Fruit fly (Drosophila melanogaster) S2 (cell line): ENCODE measurements around the gene Nopp140.

Experiments used
- CG8478 ChIP-seq: fragments of >200 bp; optimal IDR thresholded peaks from 2 replicates; lab custom pipeline; 2018
- CTCF ChIP-seq, 2 experiments: fragments of >200 bp; optimal IDR thresholded peaks; 2 replicates each; lab custom pipeline; 2018

The Nopp140 gene

DNA sequence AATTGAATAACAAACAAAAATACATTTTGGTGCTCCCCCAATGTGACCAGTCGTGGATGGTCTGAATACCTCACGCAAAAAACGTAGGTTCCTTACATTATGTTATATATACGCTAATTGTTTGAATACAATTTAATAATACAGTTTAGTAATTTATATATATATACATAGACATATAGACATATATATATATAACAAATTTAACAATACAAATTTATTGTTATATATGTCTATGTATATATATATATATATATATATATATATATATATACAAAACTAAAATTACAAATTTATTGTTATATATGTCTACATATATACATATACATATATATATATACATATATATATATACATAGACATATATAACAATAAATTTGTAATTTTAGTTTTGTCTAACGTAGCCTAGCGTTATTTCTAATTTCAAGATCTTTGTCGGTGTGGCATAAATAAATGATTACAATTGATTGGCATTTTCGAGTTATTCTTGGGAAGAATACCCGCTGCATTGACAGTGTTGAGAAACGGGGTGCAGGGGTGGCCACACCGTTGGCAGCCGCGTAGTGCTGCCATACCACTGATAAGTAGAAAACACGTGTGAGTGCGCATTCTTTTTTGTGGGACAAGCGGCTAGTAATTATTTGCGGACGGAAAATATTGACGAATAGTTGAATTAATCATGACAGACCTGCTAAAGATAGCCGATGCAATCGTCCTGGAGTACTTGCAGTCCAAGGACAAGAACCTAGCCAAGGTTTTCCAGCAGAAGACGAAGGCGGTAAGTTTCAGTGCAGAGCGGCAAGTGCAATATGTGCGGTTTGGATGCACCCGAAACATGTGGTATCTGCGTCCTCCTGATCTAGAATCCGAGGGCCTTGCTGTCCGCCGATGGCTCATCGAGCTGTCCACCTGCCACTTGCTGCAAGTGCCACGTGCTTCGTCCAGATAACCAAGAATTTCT is at the start of gene Nopp140, which contains the start of gene CG7148:
TSS of gene Nopp140 (plus strand) at position 572 of the 958 bp plus-strand sequence.
TSS of gene CG7148 (minus strand) at position 51 of the 958 bp plus-strand sequence.
- peak in 1 of 2 experiments; percentile 26 for TF ChIP-seq CTCF (optimal IDR thresholded peaks at IDR 0.05; lab: Kevin White, UChicago)
- TF ChIP-seq CG8478 (lab: Kevin White, UChicago), result no peak

DNA sequence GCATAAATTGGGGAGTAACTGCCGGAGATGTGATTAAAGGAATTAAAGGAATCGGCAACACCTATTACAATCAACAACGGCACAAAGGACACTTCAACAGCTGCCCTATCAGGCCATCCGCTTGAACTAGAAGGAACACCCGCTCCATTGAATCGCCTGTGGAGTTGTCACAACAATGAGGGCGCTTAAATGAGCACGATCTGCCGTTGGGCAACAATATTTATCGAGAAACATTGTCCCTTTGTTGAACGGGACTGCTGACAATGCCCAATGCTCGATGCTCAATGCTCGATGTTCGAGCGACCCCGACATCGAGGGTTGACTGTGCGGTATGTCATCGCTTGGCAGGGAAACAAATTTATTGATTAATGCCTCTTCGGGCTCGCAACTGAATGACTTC is 44.7 kb upstream of the Nopp140 start:
- TF ChIP-seq CG8478 (lab: Kevin White, UChicago) (no peak), CTCF (optimal IDR thresholded peaks at IDR 0.05; lab: Kevin White, UChicago) (no peak)

DNA sequence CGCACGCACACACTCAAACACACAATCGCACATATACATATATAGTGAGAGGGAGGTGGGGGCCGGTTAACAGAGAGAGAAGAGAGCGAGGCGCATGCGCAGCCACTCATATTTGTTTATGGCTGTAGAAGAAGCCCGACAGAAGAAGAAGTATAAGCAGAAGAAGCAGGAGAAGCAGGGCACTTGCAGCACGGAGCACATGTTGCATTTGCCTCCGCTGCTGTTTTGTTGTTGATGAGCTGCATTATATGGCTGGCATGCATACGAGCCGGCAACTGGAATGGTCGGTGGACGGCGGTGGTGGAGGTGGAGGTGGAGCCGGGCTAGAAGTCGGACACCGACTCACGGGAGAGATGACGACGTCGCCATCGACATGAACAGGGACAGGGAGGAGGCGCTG is 32.1 kb upstream of the Nopp140 start:
- TF ChIP-seq CTCF (optimal IDR thresholded peaks at IDR 0.05; lab: Kevin White, UChicago) (no peak), CG8478 (lab: Kevin White, UChicago) (no peak)

DNA sequence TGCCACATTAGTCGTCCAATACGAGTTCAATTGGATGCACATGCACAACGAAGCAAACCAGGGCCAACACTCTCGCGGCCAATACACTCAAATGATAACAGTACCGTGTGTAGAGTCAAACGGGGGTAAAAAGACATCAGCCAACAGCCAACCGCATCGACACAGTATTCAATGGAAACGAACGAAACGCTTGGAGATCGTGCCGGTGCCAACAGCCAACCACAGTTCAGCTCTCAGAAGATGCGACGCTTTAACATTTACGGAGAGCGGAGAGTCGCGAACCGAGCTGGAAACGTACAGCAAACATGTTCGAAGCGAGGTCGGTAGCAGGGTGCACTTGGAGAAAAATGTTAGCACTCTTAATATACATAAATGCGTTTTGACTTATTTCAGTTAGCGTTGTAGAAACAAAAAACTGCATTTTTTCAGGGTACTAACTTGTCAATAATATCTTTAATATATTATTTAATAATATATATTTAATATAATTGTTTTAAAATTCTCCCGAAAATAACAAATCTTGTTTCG is 24.5 kb upstream of the Nopp140 start:
- TF ChIP-seq CG8478 (lab: Kevin White, UChicago), result no peak
- no peak for TF ChIP-seq CTCF (optimal IDR thresholded peaks at IDR 0.05; lab: Kevin White, UChicago)

DNA sequence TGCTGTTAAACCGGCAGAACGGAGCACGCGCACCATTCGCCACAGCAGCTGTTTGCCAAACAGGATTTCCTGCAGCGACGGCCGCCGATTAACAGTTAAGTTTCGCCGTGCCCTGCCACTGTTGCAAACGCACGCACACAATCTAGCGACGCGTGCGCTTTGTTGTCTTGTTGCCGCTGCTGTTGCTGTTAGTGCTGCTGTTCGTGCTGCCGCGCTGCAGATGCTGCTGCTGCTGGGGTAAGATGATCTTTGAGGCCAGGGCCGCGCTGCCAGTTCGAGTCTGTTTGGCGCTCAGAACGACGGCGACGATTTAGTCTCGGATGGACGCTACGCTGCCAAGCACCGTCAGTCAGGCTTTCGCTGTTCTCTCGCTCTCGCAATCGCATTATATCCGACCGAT is 24.0 kb upstream of the Nopp140 start, which contains the start of gene eg:
TSS of gene eg (plus strand) at position 136 of the 400 bp plus-strand sequence.
- no peak for TF ChIP-seq CTCF (optimal IDR thresholded peaks at IDR 0.05; lab: Kevin White, UChicago)
- no peak for TF ChIP-seq CG8478 (lab: Kevin White, UChicago)

DNA sequence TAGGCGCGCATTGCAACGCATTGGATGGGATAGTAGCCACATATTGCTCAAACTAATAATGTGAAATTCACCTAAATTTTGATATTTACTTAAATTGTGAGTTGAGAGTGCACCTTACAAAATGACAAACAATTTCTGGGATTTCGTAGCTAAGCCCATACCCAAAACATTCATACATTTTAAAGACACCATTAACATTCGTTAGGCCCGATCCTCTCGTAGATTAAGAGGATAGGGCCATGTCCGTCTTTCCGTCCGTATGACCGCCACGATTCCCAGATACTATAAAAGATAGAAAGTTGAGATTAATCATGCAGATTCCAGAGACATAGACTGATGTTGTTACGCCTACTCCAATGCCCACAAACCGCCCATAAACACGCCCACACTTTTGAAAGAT is 19.0 kb upstream of the Nopp140 start, which contains the start of gene CG43895:
TSS of gene CG43895 (minus strand) at position 101 of the 400 bp plus-strand sequence.
- no peak for TF ChIP-seq CTCF (optimal IDR thresholded peaks at IDR 0.05; lab: Kevin White, UChicago)
- TF ChIP-seq CG8478 (lab: Kevin White, UChicago), result no peak

DNA sequence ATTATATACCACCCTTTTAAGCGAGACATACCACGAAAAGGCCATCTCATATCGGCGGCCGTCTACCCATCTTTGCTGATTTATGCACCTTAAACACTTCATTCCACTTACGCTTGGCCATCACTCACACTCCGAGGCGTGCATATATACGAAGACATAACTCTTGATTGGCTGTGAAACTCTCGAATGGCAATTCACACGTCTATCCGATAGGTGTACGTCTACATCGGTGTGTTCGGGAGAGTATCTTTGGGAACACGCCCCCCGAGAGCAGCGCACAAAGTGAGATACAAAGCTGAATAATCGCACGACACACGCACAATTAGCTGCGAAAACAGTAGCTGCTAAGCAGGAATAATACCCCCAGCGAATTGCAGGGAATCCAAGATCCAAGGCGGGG is 13.9 kb upstream of the Nopp140 start:
- TF ChIP-seq CG8478 (lab: Kevin White, UChicago) (no peak), CTCF (optimal IDR thresholded peaks at IDR 0.05; lab: Kevin White, UChicago) (no peak)

DNA sequence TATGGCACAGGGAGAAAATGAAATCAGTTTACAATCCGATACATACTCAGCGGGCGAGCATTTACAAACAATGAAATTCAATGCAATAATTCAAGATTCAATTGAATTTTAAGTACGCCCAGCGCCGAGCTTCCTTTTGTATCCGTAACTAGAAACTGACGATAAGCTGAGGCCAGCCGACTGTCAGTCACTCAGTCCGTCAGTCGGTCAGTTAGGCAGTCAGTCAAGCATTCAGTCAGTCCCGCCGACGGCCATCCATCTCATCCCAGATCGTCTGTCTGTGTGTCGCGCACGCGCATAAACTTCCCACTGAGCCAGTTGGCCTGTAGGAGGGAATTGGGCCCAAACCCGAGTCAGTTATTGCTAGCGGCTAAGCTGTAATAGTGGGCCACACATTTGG is 13.1 kb upstream of the Nopp140 start:
- TF ChIP-seq CG8478 (lab: Kevin White, UChicago) (no peak), CTCF (optimal IDR thresholded peaks at IDR 0.05; lab: Kevin White, UChicago) (no peak)

DNA sequence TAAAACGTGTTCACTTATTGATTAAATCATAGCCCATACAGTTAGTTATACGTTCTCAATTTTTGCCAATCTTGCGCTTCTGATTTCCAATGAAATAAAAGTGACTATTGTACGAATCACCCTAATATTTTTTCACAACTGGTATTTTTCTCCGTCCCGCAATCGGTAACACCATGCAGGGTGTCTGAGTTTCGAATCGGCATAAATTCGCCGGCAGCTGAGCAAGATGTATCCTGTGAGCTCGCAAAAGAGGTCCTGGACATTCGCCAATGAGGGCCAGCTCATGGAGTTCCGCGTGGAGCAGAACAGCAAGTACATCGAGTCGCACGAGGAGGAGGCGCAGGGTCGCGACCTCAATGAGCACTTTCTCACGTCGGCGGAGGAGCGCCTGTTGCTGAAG is 10.8 kb upstream of the Nopp140 start, which contains the start of gene CycH:
TSS of gene CycH (plus strand) at position 218 of the 400 bp plus-strand sequence.
- TF ChIP-seq CTCF (optimal IDR thresholded peaks at IDR 0.05; lab: Kevin White, UChicago) (peak in 1 of 2 experiments; percentile 1), CG8478 (lab: Kevin White, UChicago) (no peak)

DNA sequence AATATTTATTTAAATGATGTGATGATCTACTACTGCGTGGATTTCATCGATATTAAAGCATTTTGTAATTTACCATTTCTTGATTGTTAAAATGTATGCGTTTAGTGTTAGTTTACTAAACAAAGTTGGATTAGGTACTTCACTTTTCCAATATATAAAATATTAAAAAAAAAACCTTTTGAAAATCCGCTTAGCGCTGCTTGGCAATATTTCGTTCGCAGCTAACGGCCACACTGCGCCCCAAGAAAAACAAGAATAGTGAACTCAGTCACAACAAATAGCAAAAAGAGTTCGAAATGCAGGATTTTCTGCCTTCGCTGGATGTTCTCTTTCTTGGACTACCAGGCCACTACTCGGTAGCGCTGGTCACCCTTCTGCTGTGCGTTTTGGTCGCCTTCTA is 9.3 kb upstream of the Nopp140 start, which contains the start of gene CG7407:
TSS of gene CG7407 (plus strand) at position 226 of the 400 bp plus-strand sequence.
- TF ChIP-seq CTCF (optimal IDR thresholded peaks at IDR 0.05; lab: Kevin White, UChicago) (no peak), CG8478 (lab: Kevin White, UChicago) (no peak)

DNA sequence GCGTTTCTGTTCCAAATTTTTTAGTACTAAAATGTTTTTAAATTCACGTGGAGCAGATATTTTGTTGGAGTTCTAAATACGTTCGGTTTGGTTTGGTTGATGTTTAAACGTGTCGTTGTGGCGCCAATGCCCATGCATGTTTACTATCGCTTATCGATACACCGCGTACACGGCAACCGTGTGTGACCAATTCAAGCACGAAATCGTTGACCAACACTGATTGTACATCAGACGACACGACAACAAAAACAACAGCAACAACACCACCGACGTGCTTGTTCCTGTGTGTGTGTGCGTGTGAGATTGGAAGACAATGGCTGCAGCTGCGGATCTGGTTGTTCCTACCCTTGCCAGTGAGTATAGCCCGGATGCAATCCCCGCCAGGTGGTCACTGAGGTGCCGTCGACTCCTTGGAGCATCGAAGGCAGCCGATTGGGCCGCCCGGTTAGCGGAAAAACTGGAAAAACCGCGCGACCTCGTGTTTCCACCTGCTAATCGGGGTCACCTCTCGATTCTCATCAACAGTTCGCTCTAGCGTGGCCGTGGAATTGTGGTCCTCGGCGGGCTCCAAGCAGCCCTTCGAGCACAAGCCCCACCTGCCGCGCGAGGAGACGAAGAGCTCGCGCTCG is 7.7 kb upstream of the Nopp140 start, which contains the start of gene eIF2A:
TSS of gene eIF2A (plus strand) at position 16 of the 629 bp plus-strand sequence.
- TF ChIP-seq CTCF (optimal IDR thresholded peaks at IDR 0.05; lab: Kevin White, UChicago) (peak; percentile 25 to 39), CG8478 (lab: Kevin White, UChicago) (no peak)

DNA sequence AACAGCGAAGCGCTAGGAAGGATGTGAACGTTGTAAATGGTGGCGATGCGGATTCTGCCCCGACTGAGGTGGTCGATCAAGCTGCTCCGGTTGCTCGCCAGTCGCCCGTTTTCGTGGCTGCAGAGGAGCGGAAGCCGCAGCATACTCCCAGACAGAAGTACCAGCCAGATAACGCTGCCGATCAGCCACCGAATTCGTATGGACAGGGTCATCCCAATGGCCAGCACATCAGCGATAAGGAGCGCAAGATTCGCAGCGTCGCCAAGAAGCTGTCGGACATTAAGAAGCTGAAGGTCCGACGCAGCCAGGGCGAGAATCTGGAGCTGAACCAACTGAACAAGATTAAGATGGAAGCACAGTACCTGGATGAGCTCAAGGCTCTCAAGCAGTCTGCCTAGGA is 5.4 kb upstream of the Nopp140 start:
- TF ChIP-seq CTCF (optimal IDR thresholded peaks at IDR 0.05; lab: Kevin White, UChicago) (no peak), CG8478 (lab: Kevin White, UChicago) (no peak)

DNA sequence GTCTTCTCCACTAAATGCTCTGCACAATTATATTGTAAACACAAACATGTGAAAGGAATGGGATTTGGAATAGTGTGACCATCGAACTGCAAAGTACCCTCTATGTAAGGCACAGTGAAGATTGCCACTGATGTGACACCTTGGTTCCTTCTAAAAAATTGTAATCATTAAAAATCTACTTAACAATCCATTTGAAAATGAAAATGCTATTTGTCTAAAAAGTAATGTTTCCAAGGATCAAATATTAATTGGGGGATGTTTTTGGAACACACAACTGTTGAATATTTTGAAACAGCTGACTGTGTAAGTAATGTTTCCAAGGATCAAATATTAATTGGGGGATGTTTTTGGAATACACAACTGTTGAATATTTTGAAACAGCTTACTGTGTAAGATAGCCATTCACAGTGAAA is 4.4 kb upstream of the Nopp140 start, which contains the start of gene CG32448:
TSS of gene CG32448 (minus strand) at position 304 of the 413 bp plus-strand sequence.
- TF ChIP-seq CG8478 (lab: Kevin White, UChicago), result no peak
- no peak for TF ChIP-seq CTCF (optimal IDR thresholded peaks at IDR 0.05; lab: Kevin White, UChicago)

DNA sequence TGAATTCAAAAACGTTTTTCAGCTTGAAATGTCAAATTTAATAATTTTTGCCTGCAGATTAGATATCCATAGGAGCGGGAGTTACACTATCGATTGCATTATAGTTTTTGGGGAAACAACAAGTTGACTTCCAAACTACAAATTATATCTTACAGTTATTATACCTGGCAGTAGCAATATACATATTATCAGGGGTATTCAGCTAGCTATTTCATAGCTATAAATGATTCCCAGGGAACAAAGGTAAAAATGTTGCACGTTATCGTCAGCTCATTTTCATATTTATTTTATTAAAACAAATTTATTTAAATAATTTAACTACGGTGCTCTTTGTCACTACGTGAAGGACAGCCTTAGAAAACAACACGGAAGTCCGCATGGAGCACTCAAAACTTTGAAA is 2.4 kb upstream of the Nopp140 start:
- TF ChIP-seq CG8478 (lab: Kevin White, UChicago) (no peak), CTCF (optimal IDR thresholded peaks at IDR 0.05; lab: Kevin White, UChicago) (no peak)
